Worm (Caenorhabditis elegans) whole organism, L4 larva: ENCODE results near the gene F53H2.1.
A peak's percentile ranks its signal among the peaks of the same experiment; 100 is the strongest.

Experiments used
- F37D6.2 ChIP-seq: sonication (generic microtip); optimal IDR thresholded peaks from 2 replicates; lab custom pipeline; 2016; ENCODE audit warnings: mild to moderate bottlenecking, missing genetic modification characterization, missing compliant biosample characterization
- R02D3.7 ChIP-seq: fragments of 150-350 bp; sonication (generic microtip); optimal IDR thresholded peaks from 3 replicates; lab custom pipeline; 2014; ENCODE audit warnings: missing biosample characterization, missing genetic modification characterization
- T26A8.4 ChIP-seq: fragments of 200-800 bp; sonication (Bioruptor generic); IDR thresholded peaks from 2 replicates; pipeline ENCODE4 v1.3.6; 2022; ENCODE audit warnings: missing genetic modification characterization, missing compliant biosample characterization
- ZK337.2 ChIP-seq: fragments of 200-800 bp; sonication (Bioruptor generic); IDR thresholded peaks from 2 replicates; pipeline ENCODE4 v1.3.6; 2022; ENCODE audit warnings: missing genetic modification reagents, missing genetic modification characterization, missing compliant biosample characterization
- ZK546.5 ChIP-seq, 2 experiments: sonication (generic microtip); optimal IDR thresholded peaks; 2 replicates each; lab custom pipeline; 2017; ENCODE audit warnings: missing biosample characterization in 2 of 2, missing genetic modification characterization in 2 of 2
- arid-1 ChIP-seq: fragments of 200-800 bp; sonication (Bioruptor generic); conservative IDR thresholded peaks from 2 replicates; pipeline ENCODE4 v1.3.6; 2022; ENCODE audit warnings: missing genetic modification reagents, missing genetic modification characterization, missing compliant biosample characterization
- attf-4 ChIP-seq: sonication (generic microtip); optimal IDR thresholded peaks from 3 replicates; lab custom pipeline; 2017; ENCODE audit warnings: missing biosample characterization, missing genetic modification characterization
- ceh-20 ChIP-seq: fragments of 200-800 bp; sonication (Bioruptor generic); IDR thresholded peaks from 2 replicates; pipeline ENCODE4 v1.3.6; 2022; ENCODE audit warnings: missing genetic modification reagents, missing genetic modification characterization, missing compliant biosample characterization
- ceh-28 ChIP-seq: fragments of 150-350 bp; optimal IDR thresholded peaks from 2 replicates; lab custom pipeline; 2014; ENCODE audit warnings: missing biosample characterization, missing genetic modification reagents, missing genetic modification characterization
- ceh-62 ChIP-seq: sonication (generic microtip); optimal IDR thresholded peaks from 2 replicates; lab custom pipeline; 2017; ENCODE audit warnings: missing biosample characterization, missing genetic modification characterization
- ceh-82 ChIP-seq: sonication (generic microtip); optimal IDR thresholded peaks from 2 replicates; lab custom pipeline; 2017; ENCODE audit warnings: missing biosample characterization, missing genetic modification characterization
- ces-1 ChIP-seq: fragments of 150-350 bp; sonication (generic microtip); optimal IDR thresholded peaks from 4 replicates; lab custom pipeline; 2014; ENCODE audit warnings: missing biosample characterization, missing genetic modification reagents, missing genetic modification characterization
- daf-12 ChIP-seq: fragments of 150-350 bp; optimal IDR thresholded peaks from 2 replicates; lab custom pipeline; 2014; ENCODE audit warnings: missing biosample characterization, missing genetic modification reagents, missing genetic modification characterization
- daf-16 ChIP-seq, 3 experiments: sonication (generic microtip); optimal IDR thresholded peaks; 2 replicates each; lab custom pipeline; 2016 to 2017; ENCODE audit warnings: missing genetic modification characterization in 3 of 3, missing genetic modification reagents in 3 of 3, mild to moderate bottlenecking in 2 of 3, missing compliant biosample characterization in 2 of 3, missing biosample characterization in 1 of 3, moderate library complexity in 1 of 3
- daf-19 ChIP-seq: fragments of 200-800 bp; sonication (Bioruptor generic); conservative IDR thresholded peaks from 2 replicates; pipeline ENCODE4 v1.3.6; 2022; ENCODE audit warnings: missing genetic modification characterization, missing compliant biosample characterization
- daf-8 ChIP-seq: fragments of 200-800 bp; sonication (Bioruptor generic); IDR thresholded peaks from 2 replicates; pipeline ENCODE4 v1.3.6; 2022; ENCODE audit warnings: missing genetic modification characterization, missing compliant biosample characterization
- dmd-6 ChIP-seq: fragments of 200-800 bp; sonication (Bioruptor generic); IDR thresholded peaks from 2 replicates; pipeline ENCODE4 v1.3.6; 2022; ENCODE audit warnings: missing genetic modification reagents, missing genetic modification characterization, missing compliant biosample characterization
- fkh-10 ChIP-seq: fragments of 150-350 bp; optimal IDR thresholded peaks from 2 replicates; lab custom pipeline; 2014; ENCODE audit warnings: missing biosample characterization, missing genetic modification reagents, missing genetic modification characterization
- fos-1 ChIP-seq: fragments of 150-350 bp; optimal IDR thresholded peaks from 2 replicates; lab custom pipeline; 2014; ENCODE audit warnings: missing biosample characterization, missing genetic modification characterization
- hif-1 ChIP-seq, 2 experiments: sonication (generic microtip); optimal IDR thresholded peaks; 2 replicates each; lab custom pipeline; 2016 to 2017; ENCODE audit warnings: missing compliant biosample characterization in 2 of 2, missing genetic modification characterization in 2 of 2, missing genetic modification reagents in 2 of 2, missing genotype in 2 of 2, mild to moderate bottlenecking in 1 of 2
- hlh-11 ChIP-seq: fragments of 200-800 bp; sonication (Bioruptor generic); optimal IDR thresholded peaks from 2 replicates; lab custom pipeline; 2018; ENCODE audit warnings: mild to moderate bottlenecking, missing genetic modification characterization, missing compliant biosample characterization
- hlh-30 ChIP-seq: sonication (generic microtip); optimal IDR thresholded peaks from 2 replicates; lab custom pipeline; 2017; ENCODE audit warnings: antibody characterized with exemption, mild to moderate bottlenecking, missing genetic modification characterization, missing compliant biosample characterization; ENCODE audit not compliant: insufficient read depth
- jun-1 ChIP-seq: fragments of 150-350 bp; optimal IDR thresholded peaks from 2 replicates; lab custom pipeline; 2014; ENCODE audit warnings: missing biosample characterization, missing genetic modification reagents, missing genetic modification characterization
- lim-7 ChIP-seq: fragments of 200-800 bp; sonication (Bioruptor generic); IDR thresholded peaks from 2 replicates; pipeline ENCODE4 v1.3.6; 2022; ENCODE audit warnings: missing genetic modification characterization, missing compliant biosample characterization
- lin-1 ChIP-seq: fragments of 200-800 bp; sonication (Bioruptor generic); IDR thresholded peaks from 2 replicates; pipeline ENCODE4 v1.3.6; 2022; ENCODE audit warnings: missing genetic modification reagents, missing genetic modification characterization, missing compliant biosample characterization
- lin-13 ChIP-seq: fragments of 150-350 bp; optimal IDR thresholded peaks from 2 replicates; lab custom pipeline; 2014; ENCODE audit warnings: missing biosample characterization, missing genetic modification reagents, missing genetic modification characterization
- lin-15B ChIP-seq: fragments of 150-350 bp; sonication (generic microtip); optimal IDR thresholded peaks from 3 replicates; lab custom pipeline; 2014; ENCODE audit warnings: missing biosample characterization, missing genetic modification characterization
- lin-38 ChIP-seq: fragments of 200-800 bp; sonication (Bioruptor generic); IDR thresholded peaks from 2 replicates; pipeline ENCODE4 v1.3.6; 2022; ENCODE audit warnings: missing genetic modification reagents, missing genetic modification characterization, missing compliant biosample characterization
- lin-39 ChIP-seq: fragments of 150-350 bp; optimal IDR thresholded peaks from 2 replicates; lab custom pipeline; 2014; ENCODE audit warnings: missing biosample characterization, missing genetic modification reagents, missing genetic modification characterization
- lir-3 ChIP-seq: sonication (generic microtip); optimal IDR thresholded peaks from 2 replicates; lab custom pipeline; 2016; ENCODE audit warnings: mild to moderate bottlenecking, missing genetic modification characterization, missing compliant biosample characterization
- lsy-2 ChIP-seq, 2 experiments: fragments of 150-350 bp in 1 of 2; sonication (generic microtip) in 1 of 2; optimal IDR thresholded peaks; 2 replicates each; lab custom pipeline; 2014 to 2017; ENCODE audit warnings: missing biosample characterization in 2 of 2, missing genetic modification characterization in 2 of 2
- mdl-1 ChIP-seq, 2 experiments: fragments of 150-350 bp in 1 of 2; sonication (generic microtip) in 1 of 2; optimal IDR thresholded peaks; 2 replicates each; lab custom pipeline; 2014 to 2017; ENCODE audit warnings: missing biosample characterization in 2 of 2, missing genetic modification characterization in 2 of 2
- mes-2 ChIP-seq: sonication (generic microtip); optimal IDR thresholded peaks from 2 replicates; lab custom pipeline; 2016; ENCODE audit warnings: missing genotype, mild to moderate bottlenecking, missing genetic modification characterization, missing compliant biosample characterization; ENCODE audit not compliant: poor library complexity, severe bottlenecking
- nhr-102 ChIP-seq: sonication (generic microtip); optimal IDR thresholded peaks from 2 replicates; lab custom pipeline; 2016; ENCODE audit warnings: mild to moderate bottlenecking, missing genetic modification characterization, moderate library complexity, missing compliant biosample characterization
- nhr-48 ChIP-seq: sonication (generic microtip); optimal IDR thresholded peaks from 2 replicates; lab custom pipeline; 2016; ENCODE audit warnings: mild to moderate bottlenecking, missing genetic modification characterization, missing compliant biosample characterization
- nhr-76 ChIP-seq: fragments of 150-350 bp; optimal IDR thresholded peaks from 2 replicates; lab custom pipeline; 2014; ENCODE audit warnings: missing biosample characterization, missing genetic modification characterization
- nhr-77 ChIP-seq: fragments of 150-350 bp; optimal IDR thresholded peaks from 2 replicates; lab custom pipeline; 2014; ENCODE audit warnings: missing biosample characterization, missing genetic modification characterization
- php-3 ChIP-seq: fragments of 200-800 bp; sonication (Bioruptor generic); IDR thresholded peaks from 2 replicates; pipeline ENCODE4 v1.3.6; 2022; ENCODE audit warnings: missing genetic modification reagents, missing genetic modification characterization, missing compliant biosample characterization
- sdz-12 ChIP-seq: fragments of 200-800 bp; sonication (Bioruptor generic); optimal IDR thresholded peaks from 2 replicates; lab custom pipeline; 2018; ENCODE audit warnings: mild to moderate bottlenecking, missing genetic modification characterization, missing compliant biosample characterization
- spr-1 ChIP-seq: sonication (generic microtip); optimal IDR thresholded peaks from 2 replicates; lab custom pipeline; 2016; ENCODE audit warnings: mild to moderate bottlenecking, missing genetic modification characterization, missing compliant biosample characterization
- spr-3 ChIP-seq: fragments of 200-800 bp; sonication (Bioruptor generic); optimal IDR thresholded peaks from 2 replicates; lab custom pipeline; 2018; ENCODE audit warnings: mild to moderate bottlenecking, missing genetic modification characterization, missing compliant biosample characterization
- tra-1 ChIP-seq: fragments of 200-800 bp; sonication (Bioruptor generic); IDR thresholded peaks from 2 replicates; pipeline ENCODE4 v1.3.6; 2022; ENCODE audit warnings: missing genetic modification reagents, missing genetic modification characterization, missing compliant biosample characterization
- unc-62 ChIP-seq, 3 experiments: fragments of 150-350 bp in 1 of 3; sonication (generic microtip); optimal IDR thresholded peaks in 2 of 3; peaks in 1 of 3; 1 replicate in 1 of 3; 2 replicates in 2 of 3; lab custom pipeline; 2014 to 2017; ENCODE audit warnings: missing biosample characterization in 3 of 3, missing genetic modification characterization in 3 of 3, missing genetic modification reagents in 3 of 3, missing genotype in 1 of 3
- vab-7 ChIP-seq: fragments of 200-800 bp; sonication (Bioruptor generic); IDR thresholded peaks from 2 replicates; pipeline ENCODE4 v1.3.6; 2022; ENCODE audit warnings: missing genetic modification reagents, missing genetic modification characterization, missing compliant biosample characterization
- zfp-2 ChIP-seq: sonication (generic microtip); optimal IDR thresholded peaks from 2 replicates; lab custom pipeline; 2016; ENCODE audit warnings: mild to moderate bottlenecking, missing genetic modification characterization, missing compliant biosample characterization
- zfp-3 ChIP-seq: fragments of 200-800 bp; sonication (Bioruptor generic); conservative IDR thresholded peaks from 2 replicates; pipeline ENCODE4 v1.3.6; 2022; ENCODE audit warnings: missing genetic modification reagents, missing genetic modification characterization, missing compliant biosample characterization
- zip-2 ChIP-seq: fragments of 150-350 bp; optimal IDR thresholded peaks from 2 replicates; lab custom pipeline; 2014; ENCODE audit warnings: missing biosample characterization, missing genetic modification characterization
- ztf-11 ChIP-seq: fragments of 150-350 bp; optimal IDR thresholded peaks from 2 replicates; lab custom pipeline; 2014; ENCODE audit warnings: missing biosample characterization, missing genetic modification characterization
- ztf-7 ChIP-seq: fragments of 150-350 bp; optimal IDR thresholded peaks from 2 replicates; lab custom pipeline; 2014; ENCODE audit warnings: missing biosample characterization, missing genetic modification characterization

Gene F53H2.1

DNA sequence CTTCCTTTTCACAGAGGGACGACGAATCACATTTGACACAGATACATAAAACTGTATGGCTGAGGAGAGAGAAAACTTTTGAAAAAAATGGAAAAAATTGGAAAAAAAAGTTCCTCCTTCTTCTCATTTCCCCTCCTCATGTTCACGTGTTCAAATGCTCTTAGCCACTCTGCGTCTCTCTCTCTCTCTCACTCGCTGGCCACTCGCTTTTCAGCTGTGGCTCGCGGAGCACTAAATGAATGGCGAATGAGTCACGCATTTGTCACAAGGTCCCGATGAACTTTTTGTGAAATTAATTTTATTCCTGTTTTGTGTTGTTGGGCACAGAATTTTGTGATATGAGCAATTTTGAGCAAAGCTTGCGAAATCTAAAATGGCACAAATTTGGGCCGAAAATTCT lies 30.3 kb downstream of the F53H2.1 start (continued):
- no peak for TF ChIP-seq ces-1 (GFP tag; lab: Kevin White, UChicago)
- no peak for TF ChIP-seq zfp-2
- no peak for TF ChIP-seq ztf-7 (tag; lab: Kevin White, UChicago)
- TF ChIP-seq F37D6.2 (tag; lab: Kevin White, UChicago) = peak; percentile 27
- TF ChIP-seq lin-15B (tag; lab: Kevin White, UChicago) = no peak
- TF ChIP-seq lin-1 = no peak
- peak; percentile 17 for TF ChIP-seq fkh-10 (GFP tag; lab: Kevin White, UChicago)
- no peak for TF ChIP-seq arid-1 (GFP tag; lab: Robert Waterston, UW)
- no peak for TF ChIP-seq R02D3.7 (tag; lab: Kevin White, UChicago)
- no peak for TF ChIP-seq fos-1 (tag; lab: Kevin White, UChicago)
- TF ChIP-seq daf-8 (GFP tag; lab: Robert Waterston, UW) = no peak
- TF ChIP-seq hif-1 (tag; optimal IDR thresholded peaks at IDR 0.05; lab: Kevin White, UChicago) = peak in 1 of 2 experiments; percentile 50
- TF ChIP-seq spr-1 (tag; lab: Kevin White, UChicago) = no peak
- TF ChIP-seq daf-12 = no peak
- no peak for TF ChIP-seq tra-1
- no peak for TF ChIP-seq attf-4
- peak; percentile 0 for TF ChIP-seq mes-2
- TF ChIP-seq ceh-62 (tag; lab: Kevin White, UChicago) = no peak
- TF ChIP-seq lim-7 (GFP tag; lab: Robert Waterston, UW) = no peak
- TF ChIP-seq nhr-76 (tag; lab: Kevin White, UChicago) = no peak
- peak in 1 of 2 experiments; percentile 73 for TF ChIP-seq lsy-2 (tag; optimal IDR thresholded peaks at IDR 0.05; lab: Kevin White, UChicago)
- no peak for TF ChIP-seq daf-19
- peak; percentile 70 to 88 for TF ChIP-seq mdl-1 (tag; optimal IDR thresholded peaks at IDR 0.05; lab: Kevin White, UChicago)
- TF ChIP-seq spr-3 (GFP tag; lab: Kevin White, UChicago) = no peak
- TF ChIP-seq T26A8.4 = no peak
- no peak for TF ChIP-seq ZK546.5 (tag; optimal IDR thresholded peaks at IDR 0.05; lab: Kevin White, UChicago)
- TF ChIP-seq ceh-20 (GFP tag; lab: Robert Waterston, UW) = no peak
- no peak for TF ChIP-seq lin-13 (GFP tag; lab: Kevin White, UChicago)
- TF ChIP-seq nhr-77 = no peak
- no peak for TF ChIP-seq zfp-3 (GFP tag; lab: Robert Waterston, UW)
- TF ChIP-seq, all 104 proteins: peak for 17

DNA sequence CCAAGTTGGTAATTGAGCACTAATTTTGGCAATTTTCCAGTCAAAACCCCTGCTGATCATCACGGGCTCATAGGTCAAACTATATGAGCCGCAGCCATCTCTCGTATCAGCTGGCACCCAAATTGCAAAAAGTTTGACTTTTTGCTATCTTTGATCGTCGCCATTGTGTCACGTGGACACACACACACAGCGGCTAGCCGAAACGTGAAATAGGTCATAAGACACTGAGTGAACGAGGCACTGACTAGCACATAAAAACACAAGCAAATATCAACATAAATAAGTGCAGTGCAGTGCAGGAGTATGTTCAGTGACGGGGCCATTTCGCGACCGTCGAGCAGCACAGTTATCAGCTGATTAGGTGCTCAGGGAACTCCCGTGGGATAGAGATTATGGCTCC lies 31.3 kb downstream of the F53H2.1 start:
- TF ChIP-seq sdz-12 (GFP tag; lab: Kevin White, UChicago) (no peak), ceh-82 (tag; lab: Kevin White, UChicago) (no peak), ZK337.2 (no peak), T26A8.4 (peak; percentile 71), lim-7 (GFP tag; lab: Robert Waterston, UW) (no peak), zip-2 (tag; lab: Kevin White, UChicago) (no peak), lin-39 (tag; lab: Kevin White, UChicago) (no peak), ztf-11 (tag; lab: Kevin White, UChicago) (no peak), daf-16 (GFP tag; optimal IDR thresholded peaks at IDR 0.05; lab: Kevin White, UChicago) (peak in 1 of 2 experiments; percentile 80), daf-16 (tag; optimal IDR thresholded peaks at IDR 0.05; lab: Kevin White, UChicago) (peak; percentile 96), fos-1 (tag; lab: Kevin White, UChicago) (no peak), spr-3 (GFP tag; lab: Kevin White, UChicago) (no peak), php-3 (peak; percentile 86), nhr-48 (tag; lab: Kevin White, UChicago) (peak; percentile 75), F37D6.2 (tag; lab: Kevin White, UChicago) (no peak), jun-1 (tag; lab: Kevin White, UChicago) (no peak), nhr-102 (tag; lab: Kevin White, UChicago) (peak; percentile 72), lir-3 (tag; lab: Kevin White, UChicago) (no peak), unc-62 (GFP tag; optimal IDR thresholded peaks at IDR 0.05 in 1 of 2; lab: Kevin White, UChicago) (peak in 1 of 2 experiments; percentile 99), unc-62 (tag; optimal IDR thresholded peaks at IDR 0.05; lab: Kevin White, UChicago) (no peak), hlh-11 (tag; lab: Kevin White, UChicago) (peak; percentile 97), ceh-28 (no peak), ceh-20 (GFP tag; lab: Robert Waterston, UW) (0 out of 2 replicates have a peak, but pooled peaks have one; percentile 43), lin-38 (GFP tag; lab: Robert Waterston, UW) (no peak), vab-7 (GFP tag; lab: Robert Waterston, UW) (no peak), hif-1 (tag; optimal IDR thresholded peaks at IDR 0.05; lab: Kevin White, UChicago) (peak in 1 of 2 experiments; percentile 72), dmd-6 (GFP tag; lab: Robert Waterston, UW) (peak; percentile 91), zfp-2 (no peak), lin-13 (GFP tag; lab: Kevin White, UChicago) (no peak), mes-2 (peak; percentile 39), hlh-30 (tag; lab: Kevin White, UChicago) (peak; percentile 97)
